Worm (Caenorhabditis elegans) whole organism, late embryonic: Measurements from ENCODE around the gene mogs-1.

ENCODE experiments used
- K02D7.2 ChIP-seq: sonication (generic microtip); optimal IDR thresholded peaks from 2 replicates; lab custom pipeline; 2017; ENCODE audit warnings: mild to moderate bottlenecking, missing genetic modification characterization, missing compliant biosample characterization
- ama-1 ChIP-seq: fragments of 150-350 bp; optimal IDR thresholded peaks from 2 replicates; lab custom pipeline; 2014
- ceh-19 ChIP-seq: fragments of 200-800 bp; sonication (Bioruptor generic); optimal IDR thresholded peaks from 2 replicates; lab custom pipeline; 2018; ENCODE audit warnings: mild to moderate bottlenecking, missing genetic modification characterization, missing compliant biosample characterization
- ceh-9 ChIP-seq: sonication (generic microtip); optimal IDR thresholded peaks from 2 replicates; lab custom pipeline; 2016; ENCODE audit warnings: mild to moderate bottlenecking, missing genetic modification characterization, inconsistent platforms, missing compliant biosample characterization
- ets-4 ChIP-seq: sonication (generic microtip); optimal IDR thresholded peaks from 2 replicates; lab custom pipeline; 2016; ENCODE audit warnings: missing genetic modification characterization, missing compliant biosample characterization
- eyg-1 ChIP-seq: sonication (generic microtip); optimal IDR thresholded peaks from 2 replicates; lab custom pipeline; 2016; ENCODE audit warnings: missing genotype, missing genetic modification characterization, missing compliant biosample characterization
- gmeb-2 ChIP-seq: sonication (generic microtip); optimal IDR thresholded peaks from 2 replicates; lab custom pipeline; 2016; ENCODE audit warnings: missing genetic modification characterization, inconsistent platforms, missing compliant biosample characterization
- nhr-11 ChIP-seq: fragments of 150-350 bp; optimal IDR thresholded peaks from 2 replicates; lab custom pipeline; 2014; ENCODE audit warnings: missing biosample characterization, missing genetic modification characterization
- tbx-2 ChIP-seq: sonication (generic microtip); optimal IDR thresholded peaks from 2 replicates; lab custom pipeline; 2016; ENCODE audit warnings: missing genetic modification characterization, missing compliant biosample characterization

DNA sequence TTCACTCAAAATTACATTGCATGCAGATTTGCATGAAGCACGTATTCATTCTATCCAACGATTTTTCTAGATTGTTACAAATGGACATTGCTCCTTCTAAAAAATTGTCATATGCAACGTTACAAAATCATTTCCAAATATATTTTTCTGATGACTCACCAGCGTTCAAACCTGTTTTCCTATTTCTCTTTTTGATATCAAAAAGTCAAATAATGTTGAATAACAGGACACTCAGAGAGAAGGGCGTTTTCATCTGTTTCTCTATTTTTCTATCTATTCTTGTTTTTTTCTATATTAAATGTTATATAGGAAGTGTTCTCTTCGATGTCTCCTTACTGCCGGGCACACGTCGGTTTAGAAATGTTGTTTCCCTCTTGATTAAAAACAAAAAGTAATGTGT lies 14.9 kb downstream of the mogs-1 start:
- TF ChIP-seq nhr-11 (tag; lab: Kevin White, UChicago) (no peak), ets-4 (tag; lab: Kevin White, UChicago) (no peak), ceh-9 (no peak), K02D7.2 (no peak), tbx-2 (tag; lab: Kevin White, UChicago) (no peak), gmeb-2 (tag; lab: Kevin White, UChicago) (no peak), eyg-1 (tag; lab: Kevin White, UChicago) (no peak), ceh-19 (GFP tag; lab: Kevin White, UChicago) (no peak), ama-1 (no peak)
